Fruit fly (Drosophila melanogaster) whole organism, embryonic: ENCODE results near the gene CG13601.

Source experiments
- Atf6 ChIP-seq: fragments of 200-800 bp; sonication (Bioruptor generic); IDR thresholded peaks from 2 replicates; pipeline ENCODE4 v1.3.6; 2022; ENCODE audit warnings: missing biosample characterization, missing genetic modification characterization
- Awh ChIP-seq: fragments of 200-800 bp; sonication (Bioruptor generic); IDR thresholded peaks from 2 replicates; pipeline ENCODE4, ENCODE4 v1.3.6; 2022; ENCODE audit warnings: missing biosample characterization, missing genetic modification characterization
- BtbVII ChIP-seq: fragments of 200-800 bp; sonication (Bioruptor generic); optimal IDR thresholded peaks from 3 replicates; lab custom pipeline; 2017; ENCODE audit warnings: missing biosample characterization, mild to moderate bottlenecking, missing genetic modification characterization
- CG10147 ChIP-seq: fragments of 200-800 bp; sonication (Bioruptor generic); optimal IDR thresholded peaks from 2 replicates; lab custom pipeline; 2019; ENCODE audit warnings: missing biosample characterization, mild to moderate bottlenecking, missing genetic modification characterization, moderate library complexity
- CG10321 ChIP-seq: fragments of 200-800 bp; sonication (Bioruptor generic); IDR thresholded peaks from 2 replicates; pipeline ENCODE4 v1.3.6; 2022; ENCODE audit warnings: missing biosample characterization, missing genetic modification characterization
- CG10462 ChIP-seq: fragments of 200-800 bp; sonication (Bioruptor generic); optimal IDR thresholded peaks from 2 replicates; lab custom pipeline; 2016; ENCODE audit warnings: missing biosample characterization, missing genetic modification characterization
- CG11504 ChIP-seq: fragments of 200-800 bp; sonication (Bioruptor generic); optimal IDR thresholded peaks from 3 replicates; lab custom pipeline; 2019; ENCODE audit warnings: missing biosample characterization, mild to moderate bottlenecking, missing genetic modification characterization, moderate library complexity
- CG13424 ChIP-seq: fragments of 200-800 bp; sonication (Bioruptor generic); optimal IDR thresholded peaks from 2 replicates; lab custom pipeline; 2019; ENCODE audit warnings: missing biosample characterization, mild to moderate bottlenecking, missing genetic modification characterization, moderate library complexity
- CG1647 ChIP-seq: fragments of 200-800 bp; sonication (Bioruptor generic); optimal IDR thresholded peaks from 3 replicates; lab custom pipeline; 2016; ENCODE audit warnings: missing biosample characterization, missing genetic modification characterization
- CG17359 ChIP-seq: fragments of 200-800 bp; sonication (Bioruptor generic); optimal IDR thresholded peaks from 3 replicates; lab custom pipeline; 2018; ENCODE audit warnings: missing biosample characterization, mild to moderate bottlenecking, missing genetic modification characterization, moderate library complexity
- CG17361 ChIP-seq: fragments of 200-800 bp; sonication (Bioruptor generic); IDR thresholded peaks from 3 replicates; pipeline ENCODE4 v1.3.6; 2022; ENCODE audit warnings: missing biosample characterization, missing genetic modification characterization
- CG1792 ChIP-seq: fragments of 200-800 bp; sonication (Bioruptor generic); optimal IDR thresholded peaks from 2 replicates; lab custom pipeline; 2016; ENCODE audit warnings: missing biosample characterization, missing genetic modification characterization
- CG2199 ChIP-seq: fragments of 200-800 bp; sonication (Bioruptor generic); IDR thresholded peaks from 3 replicates; pipeline ENCODE4 v1.3.6; 2022; ENCODE audit warnings: missing biosample characterization, missing genetic modification characterization
- CG31365 ChIP-seq: fragments of 200-800 bp; sonication (Bioruptor generic); optimal IDR thresholded peaks from 2 replicates; lab custom pipeline; 2018; ENCODE audit warnings: missing biosample characterization, mild to moderate bottlenecking, missing genetic modification characterization
- CG31441 ChIP-seq: fragments of 200-800 bp; sonication (Bioruptor generic); IDR thresholded peaks from 2 replicates; pipeline ENCODE4 v1.3.6; 2022; ENCODE audit warnings: missing biosample characterization, missing genetic modification characterization
- CG3163 ChIP-seq: fragments of 200-800 bp; sonication (Bioruptor generic); optimal IDR thresholded peaks from 3 replicates; lab custom pipeline; 2016; ENCODE audit warnings: missing biosample characterization, missing genetic modification characterization
- CG3281 ChIP-seq: fragments of 200-800 bp; sonication (Bioruptor generic); optimal IDR thresholded peaks from 3 replicates; lab custom pipeline; 2017; ENCODE audit warnings: missing biosample characterization, mild to moderate bottlenecking, missing genetic modification characterization
- CG33557 ChIP-seq: fragments of 200-800 bp; sonication (Bioruptor generic); optimal IDR thresholded peaks from 2 replicates; lab custom pipeline; 2019; ENCODE audit warnings: missing biosample characterization, mild to moderate bottlenecking, missing genetic modification characterization, moderate library complexity
- CG4730 ChIP-seq: fragments of 200-800 bp; sonication (Bioruptor generic); IDR thresholded peaks from 2 replicates; pipeline ENCODE4 v1.3.6; 2022; ENCODE audit warnings: missing biosample characterization, missing genetic modification characterization
- CG6254 ChIP-seq: fragments of 200-800 bp; sonication (Bioruptor generic); optimal IDR thresholded peaks from 3 replicates; lab custom pipeline; 2017; ENCODE audit warnings: mild to moderate bottlenecking, missing biosample characterization, missing genetic modification reagents, missing genetic modification characterization
- CG6791 ChIP-seq: fragments of 200-800 bp; sonication (Bioruptor generic); IDR thresholded peaks from 3 replicates; pipeline ENCODE4 v1.3.6; 2022; ENCODE audit warnings: missing biosample characterization, missing genetic modification characterization; ENCODE audit not compliant: partially characterized antibody
- CG7372 ChIP-seq: fragments of 200-800 bp; sonication (Bioruptor generic); IDR thresholded peaks from 2 replicates; pipeline ENCODE4 v1.3.6; 2022; ENCODE audit warnings: missing biosample characterization, missing genetic modification characterization
- CG7556 ChIP-seq: fragments of 200-800 bp; sonication (Bioruptor generic); optimal IDR thresholded peaks from 2 replicates; lab custom pipeline; 2017; ENCODE audit warnings: missing biosample characterization, mild to moderate bottlenecking, missing genetic modification characterization
- CG7745 ChIP-seq: fragments of 200-800 bp; sonication (Bioruptor generic); optimal IDR thresholded peaks from 2 replicates; lab custom pipeline; 2018; ENCODE audit warnings: missing biosample characterization, mild to moderate bottlenecking, missing genetic modification characterization, moderate library complexity
- CG8944 ChIP-seq: fragments of 200-800 bp; sonication (Bioruptor generic); optimal IDR thresholded peaks from 3 replicates; lab custom pipeline; 2016; ENCODE audit warnings: missing biosample characterization, missing genetic modification characterization
- CTCF ChIP-seq: fragments of 200-800 bp; sonication (Bioruptor generic); optimal IDR thresholded peaks from 2 replicates; lab custom pipeline; 2017; ENCODE audit warnings: missing biosample characterization, mild to moderate bottlenecking, missing genetic modification characterization, moderate library complexity
- D19A ChIP-seq: fragments of 200-800 bp; optimal IDR thresholded peaks from 3 replicates; lab custom pipeline; 2019; ENCODE audit warnings: missing biosample characterization, mild to moderate bottlenecking, missing genetic modification characterization, moderate library complexity
- Dad ChIP-seq: fragments of 200-800 bp; sonication (Bioruptor generic); optimal IDR thresholded peaks from 3 replicates; lab custom pipeline; 2016; ENCODE audit warnings: missing biosample characterization, missing genetic modification characterization
- Dref ChIP-seq: fragments of 200-800 bp; sonication (Bioruptor generic); IDR thresholded peaks from 2 replicates; pipeline ENCODE4 v1.3.6; 2022; ENCODE audit warnings: missing biosample characterization, missing genetic modification characterization
- Hr51 ChIP-seq, 2 experiments: fragments of 200-800 bp; sonication (Bioruptor generic); optimal IDR thresholded peaks; 2 replicates in 1 of 2; 3 replicates in 1 of 2; lab custom pipeline; 2016 to 2018; ENCODE audit warnings: missing biosample characterization in 2 of 2, missing genetic modification characterization in 2 of 2, mild to moderate bottlenecking in 1 of 2, moderate library complexity in 1 of 2
- Trl ChIP-seq, 3 experiments: fragments of >200 bp in 2 of 3; fragments of 200-800 bp in 1 of 3; sonication (Bioruptor generic) in 1 of 3; optimal IDR thresholded peaks; 2 replicates in 1 of 3; 3 replicates in 2 of 3; lab custom pipeline; 2016 to 2017; ENCODE audit warnings: missing biosample characterization in 1 of 3, missing genetic modification characterization in 1 of 3
- bigmax ChIP-seq: fragments of 200-800 bp; sonication (Bioruptor generic); optimal IDR thresholded peaks from 2 replicates; lab custom pipeline; 2018; ENCODE audit warnings: missing biosample characterization, mild to moderate bottlenecking, missing genetic modification characterization
- corto ChIP-seq: fragments of 200-800 bp; sonication (Bioruptor generic); optimal IDR thresholded peaks from 2 replicates; lab custom pipeline; 2016; ENCODE audit warnings: missing biosample characterization, mild to moderate bottlenecking, missing genetic modification characterization, moderate library complexity
- disco-r ChIP-seq: fragments of 200-800 bp; sonication (Bioruptor generic); optimal IDR thresholded peaks from 2 replicates; lab custom pipeline; 2016; ENCODE audit warnings: missing biosample characterization, missing genetic modification characterization
- ewg ChIP-seq: fragments of 200-800 bp; sonication (Bioruptor generic); optimal IDR thresholded peaks from 3 replicates; lab custom pipeline; 2017; ENCODE audit warnings: mild to moderate bottlenecking, missing biosample characterization, missing genetic modification reagents, missing genetic modification characterization
- gro ChIP-seq: fragments of 200-800 bp; sonication (Bioruptor generic); optimal IDR thresholded peaks from 2 replicates; lab custom pipeline; 2016; ENCODE audit warnings: missing biosample characterization, missing genetic modification characterization
- gt ChIP-seq: fragments of 200-800 bp; sonication (Bioruptor generic); IDR thresholded peaks from 2 replicates; pipeline ENCODE4 v1.3.6; 2022; ENCODE audit warnings: missing biosample characterization, missing genetic modification characterization
- kay ChIP-seq: fragments of 200-800 bp; sonication (Bioruptor generic); optimal IDR thresholded peaks from 2 replicates; lab custom pipeline; 2016; ENCODE audit warnings: missing biosample characterization, missing genetic modification characterization
- luna ChIP-seq: fragments of 200-800 bp; sonication (Bioruptor generic); optimal IDR thresholded peaks from 2 replicates; lab custom pipeline; 2016; ENCODE audit warnings: missing biosample characterization, missing genetic modification characterization
- mld ChIP-seq: fragments of 200-800 bp; sonication (Bioruptor generic); IDR thresholded peaks from 3 replicates; pipeline ENCODE4 v1.3.6; 2022; ENCODE audit warnings: missing biosample characterization, missing genetic modification characterization; ENCODE audit not compliant: partially characterized antibody
- odd ChIP-seq: fragments of 200-800 bp; sonication (Bioruptor generic); optimal IDR thresholded peaks from 2 replicates; lab custom pipeline; 2017; ENCODE audit warnings: missing biosample characterization, mild to moderate bottlenecking, missing genetic modification characterization
- pho ChIP-seq: fragments of 200-800 bp; sonication (Bioruptor generic); optimal IDR thresholded peaks from 2 replicates; lab custom pipeline; 2016; ENCODE audit warnings: missing biosample characterization, missing genetic modification characterization
- phol ChIP-seq: fragments of 200-800 bp; sonication (Bioruptor generic); optimal IDR thresholded peaks from 3 replicates; lab custom pipeline; 2018; ENCODE audit warnings: missing biosample characterization, mild to moderate bottlenecking, missing genetic modification characterization, moderate library complexity
- prd ChIP-seq, 3 experiments: fragments of >200 bp in 2 of 3; fragments of 200-800 bp in 1 of 3; sonication (Bioruptor generic) in 1 of 3; optimal IDR thresholded peaks in 2 of 3; IDR thresholded peaks in 1 of 3; 2 replicates in 2 of 3; 3 replicates in 1 of 3; pipeline versions ENCODE4 v1.3.6 to Lab custom; 2017 to 2022; ENCODE audit warnings: missing biosample characterization in 1 of 3, missing genetic modification characterization in 1 of 3
- pum ChIP-seq: fragments of 200-800 bp; sonication (Bioruptor generic); optimal IDR thresholded peaks from 2 replicates; lab custom pipeline; 2016; ENCODE audit warnings: missing biosample characterization, missing genetic modification characterization
- pzg ChIP-seq: fragments of 200-800 bp; sonication (Bioruptor generic); optimal IDR thresholded peaks from 3 replicates; lab custom pipeline; 2018; ENCODE audit warnings: missing biosample characterization, mild to moderate bottlenecking, missing genetic modification characterization, moderate library complexity
- salm ChIP-seq: fragments of 200-800 bp; sonication (Bioruptor generic); optimal IDR thresholded peaks from 2 replicates; lab custom pipeline; 2018; ENCODE audit warnings: missing biosample characterization, mild to moderate bottlenecking, missing genetic modification characterization
- scrt ChIP-seq: fragments of 200-800 bp; sonication (Bioruptor generic); optimal IDR thresholded peaks from 2 replicates; lab custom pipeline; 2018; ENCODE audit warnings: missing biosample characterization, mild to moderate bottlenecking, missing genetic modification characterization, moderate library complexity
- tna ChIP-seq: fragments of 200-800 bp; sonication (Bioruptor generic); IDR thresholded peaks from 2 replicates; pipeline ENCODE4 v1.3.6; 2022; ENCODE audit warnings: missing biosample characterization, missing genetic modification characterization; ENCODE audit not compliant: partially characterized antibody
- usp ChIP-seq: fragments of >200 bp; optimal IDR thresholded peaks from 2 replicates; lab custom pipeline; 2017; ENCODE audit warnings: missing biosample characterization, missing genetic modification characterization
- zf30C ChIP-seq: fragments of 200-800 bp; sonication (Bioruptor generic); optimal IDR thresholded peaks from 3 replicates; lab custom pipeline; 2018; ENCODE audit warnings: missing biosample characterization, mild to moderate bottlenecking, missing genetic modification characterization

Gene CG13601

DNA sequence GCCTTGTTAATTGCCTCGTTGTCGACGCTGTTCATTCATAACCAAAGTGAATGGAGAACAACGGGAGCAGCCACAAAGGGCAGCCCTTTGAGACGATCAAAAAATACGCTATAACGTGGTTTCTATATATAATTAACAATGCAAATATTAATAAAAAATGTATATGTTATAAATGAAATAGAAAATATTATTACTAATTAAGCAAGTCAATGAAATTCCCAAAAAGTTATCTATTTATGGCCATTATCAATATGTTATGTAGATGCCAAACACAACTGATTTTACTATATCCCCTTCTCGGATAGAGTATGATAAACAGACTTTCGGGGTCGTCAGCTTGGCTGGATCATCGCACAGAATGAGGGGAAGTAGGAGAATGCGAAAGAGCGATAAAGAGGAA is 42.0 kb upstream of the CG13601 start (continued):
- TF ChIP-seq CG33557 (GFP tag; lab: Kevin White, UChicago) (no peak), BtbVII (GFP tag; lab: Kevin White, UChicago) (peak; percentile 36), gt (GFP tag; lab: Robert Waterston, UW) (no peak), CG11504 (peak; percentile 75), ewg (peak; percentile 17), Dref (GFP tag; lab: Robert Waterston, UW) (no peak), CG17359 (tag; lab: Kevin White, UChicago) (peak; percentile 68), CTCF (GFP tag; lab: Kevin White, UChicago) (no peak), Awh (peak; percentile 46; the same call in 1 of the 2 replicates), tna (GFP tag; lab: Robert Waterston, UW) (no peak), CG3163 (no peak), Trl (optimal IDR thresholded peaks at IDR 0.05; lab: Kevin White, UChicago) (no peak), Trl (GFP tag; optimal IDR thresholded peaks at IDR 0.05; lab: Kevin White, UChicago) (no peak), odd (GFP tag; lab: Kevin White, UChicago) (no peak), pho (GFP tag; lab: Kevin White, UChicago) (no peak), kay (GFP tag; lab: Kevin White, UChicago) (no peak), CG13424 (tag; lab: Kevin White, UChicago) (peak; percentile 78), CG17361 (GFP tag; lab: Robert Waterston, UW) (peak; percentile 70; the same call in 2 of the 3 replicates), D19A (peak; percentile 95), usp (no peak), CG4730 (GFP tag; lab: Robert Waterston, UW) (0 out of 2 replicates have a peak, but pooled peaks have one; percentile 40), pum (GFP tag; lab: Kevin White, UChicago) (no peak), CG8944 (GFP tag; lab: Kevin White, UChicago) (no peak), CG1792 (GFP tag; lab: Kevin White, UChicago) (no peak), Atf6 (GFP tag; lab: Robert Waterston, UW) (peak; percentile 66), CG31441 (GFP tag; lab: Robert Waterston, UW) (peak; percentile 61), CG7372 (no peak), CG2199 (GFP tag; lab: Robert Waterston, UW) (no peak), mld (GFP tag; lab: Robert Waterston, UW) (no peak), phol (peak; percentile 55), luna (no peak), CG1647 (GFP tag; lab: Kevin White, UChicago) (no peak), Hr51 (GFP tag; optimal IDR thresholded peaks at IDR 0.05; lab: Kevin White, UChicago) (peak in 1 of 2 experiments; percentile 71), CG31365 (no peak), CG10321 (GFP tag; lab: Robert Waterston, UW) (no peak), disco-r (GFP tag; lab: Kevin White, UChicago) (no peak), pzg (GFP tag; lab: Kevin White, UChicago) (no peak), zf30C (GFP tag; lab: Kevin White, UChicago) (no peak), salm (peak; percentile 23), bigmax (GFP tag; lab: Kevin White, UChicago) (no peak), CG6791 (GFP tag; lab: Robert Waterston, UW) (no peak), corto (GFP tag; lab: Kevin White, UChicago) (no peak), gro (GFP tag; lab: Kevin White, UChicago) (no peak), CG6254 (GFP tag; lab: Kevin White, UChicago) (no peak), CG10462 (GFP tag; lab: Kevin White, UChicago) (no peak), Dad (GFP tag; lab: Kevin White, UChicago) (no peak), scrt (GFP tag; lab: Kevin White, UChicago) (no peak), CG7745 (tag; lab: Kevin White, UChicago) (no peak), CG7556 (GFP tag; lab: Kevin White, UChicago) (peak; percentile 45), CG3281 (GFP tag; lab: Kevin White, UChicago) (peak; percentile 13), prd (optimal IDR thresholded peaks at IDR 0.05; lab: Kevin White, UChicago) (no peak), prd (GFP tag; IDR thresholded peaks at IDR 0.05; lab: Robert Waterston, UW) (peak; percentile 67), CG10147 (peak; percentile 32)
